Worm (Caenorhabditis elegans) whole organism, late embryonic: Measurements from ENCODE around the gene sna-1.

Source experiments
- ceh-48 ChIP-seq: sonication (generic microtip); optimal IDR thresholded peaks from 2 replicates; lab custom pipeline; 2016; ENCODE audit warnings: missing genetic modification characterization, inconsistent platforms, missing compliant biosample characterization
- fkh-10 ChIP-seq: fragments of 150-350 bp; optimal IDR thresholded peaks from 2 replicates; lab custom pipeline; 2014; ENCODE audit warnings: missing biosample characterization, missing genetic modification reagents, missing genetic modification characterization
- pha-4 ChIP-seq: fragments of 150-350 bp; optimal IDR thresholded peaks from 2 replicates; lab custom pipeline; 2018; ENCODE audit warnings: missing biosample characterization, missing genetic modification reagents, missing genetic modification characterization
- pqm-1 ChIP-seq: sonication (generic microtip); optimal IDR thresholded peaks from 2 replicates; lab custom pipeline; 2016; ENCODE audit warnings: missing genetic modification characterization, missing compliant biosample characterization
- rnt-1 ChIP-seq: sonication (generic microtip); optimal IDR thresholded peaks from 2 replicates; lab custom pipeline; 2016; ENCODE audit warnings: missing genetic modification characterization, missing compliant biosample characterization
- sox-4 ChIP-seq: sonication (generic microtip); optimal IDR thresholded peaks from 2 replicates; lab custom pipeline; 2017; ENCODE audit warnings: mild to moderate bottlenecking, missing genetic modification characterization, inconsistent platforms, missing compliant biosample characterization
- ztf-16 ChIP-seq: sonication (generic microtip); optimal IDR thresholded peaks from 2 replicates; lab custom pipeline; 2017; ENCODE audit warnings: missing genetic modification characterization, missing compliant biosample characterization

- TF ChIP-seq sox-4 (tag; lab: Kevin White, UChicago) (no peak), fkh-10 (GFP tag; lab: Kevin White, UChicago) (no peak), pha-4 (no peak), ceh-48 (tag; lab: Kevin White, UChicago) (no peak), ztf-16 (tag; lab: Kevin White, UChicago) (no peak), pqm-1 (tag; lab: Kevin White, UChicago) (no peak), rnt-1 (no peak)
These were observed 26.4 kb upstream of the sna-1 start for ce11 chrV:6736877-6737276.
